Fruit fly (Drosophila melanogaster) whole organism, prepupa: ENCODE results near the gene Apc2.

Experiments used
- Blimp-1 ChIP-seq: fragments of 200-800 bp; sonication (Bioruptor generic); optimal IDR thresholded peaks from 3 replicates; lab custom pipeline; 2017; ENCODE audit warnings: missing biosample characterization, missing genetic modification characterization, mild to moderate bottlenecking, moderate library complexity, missing genetic modification reagents
- CG10631 ChIP-seq: fragments of 200-800 bp; sonication (Bioruptor generic); optimal IDR thresholded peaks from 2 replicates; lab custom pipeline; 2016; ENCODE audit warnings: missing biosample characterization, missing genetic modification characterization
- CG10669 ChIP-seq: fragments of 200-800 bp; sonication (Bioruptor generic); optimal IDR thresholded peaks from 3 replicates; lab custom pipeline; 2018; ENCODE audit warnings: missing biosample characterization, mild to moderate bottlenecking, missing genetic modification characterization, moderate library complexity
- CG11294 ChIP-seq: fragments of 200-800 bp; sonication (Bioruptor generic); IDR thresholded peaks from 2 replicates; pipeline ENCODE4 v1.3.6; 2022; ENCODE audit warnings: missing biosample characterization, missing genetic modification characterization
- CG11902 ChIP-seq: fragments of 200-800 bp; sonication (Bioruptor generic); optimal IDR thresholded peaks from 3 replicates; lab custom pipeline; 2016; ENCODE audit warnings: missing biosample characterization, missing genetic modification characterization
- CG16779 ChIP-seq: fragments of 200-800 bp; sonication (Bioruptor generic); optimal IDR thresholded peaks from 3 replicates; lab custom pipeline; 2017; ENCODE audit warnings: missing biosample characterization, mild to moderate bottlenecking, missing genetic modification characterization
- CG3032 ChIP-seq: fragments of 200-800 bp; optimal IDR thresholded peaks from 2 replicates; lab custom pipeline; 2019; ENCODE audit warnings: missing biosample characterization, mild to moderate bottlenecking, missing genetic modification characterization, moderate library complexity
- CG31627 ChIP-seq: fragments of 200-800 bp; sonication (Bioruptor generic); optimal IDR thresholded peaks from 3 replicates; lab custom pipeline; 2016; ENCODE audit warnings: missing biosample characterization, missing genetic modification characterization
- CG34406 ChIP-seq: fragments of 200-800 bp; sonication (Bioruptor generic); optimal IDR thresholded peaks from 3 replicates; lab custom pipeline; 2016; ENCODE audit warnings: missing biosample characterization, missing genetic modification characterization
- CG3919 ChIP-seq: fragments of 200-800 bp; sonication (Bioruptor generic); optimal IDR thresholded peaks from 3 replicates; lab custom pipeline; 2016; ENCODE audit warnings: missing biosample characterization, missing genetic modification characterization
- CG6163 ChIP-seq: fragments of 200-800 bp; sonication (Bioruptor generic); IDR thresholded peaks from 3 replicates; pipeline ENCODE4 v1.3.6; 2022; ENCODE audit warnings: missing biosample characterization, missing genetic modification characterization
- CG6276 ChIP-seq: fragments of 200-800 bp; sonication (Bioruptor generic); optimal IDR thresholded peaks from 2 replicates; lab custom pipeline; 2017; ENCODE audit warnings: missing biosample characterization, mild to moderate bottlenecking, missing genetic modification characterization
- CG6792 ChIP-seq: fragments of 200-800 bp; sonication (Bioruptor generic); optimal IDR thresholded peaks from 3 replicates; lab custom pipeline; 2016; ENCODE audit warnings: missing biosample characterization, missing genetic modification characterization
- CG6854 ChIP-seq: fragments of 200-800 bp; sonication (Bioruptor generic); optimal IDR thresholded peaks from 2 replicates; lab custom pipeline; 2017; ENCODE audit warnings: missing biosample characterization, mild to moderate bottlenecking, missing genetic modification characterization
- CG7368 ChIP-seq: fragments of 200-800 bp; sonication (Bioruptor generic); optimal IDR thresholded peaks from 3 replicates; lab custom pipeline; 2016; ENCODE audit warnings: missing biosample characterization, missing genetic modification characterization
- CG8119 ChIP-seq: fragments of 200-800 bp; sonication (Bioruptor generic); IDR thresholded peaks from 3 replicates; pipeline ENCODE4 v1.3.6; 2022; ENCODE audit warnings: missing biosample characterization, missing genetic modification characterization
- CG8319 ChIP-seq: fragments of 200-800 bp; sonication (Bioruptor generic); optimal IDR thresholded peaks from 3 replicates; lab custom pipeline; 2016; ENCODE audit warnings: missing biosample characterization, missing genetic modification characterization
- CG8632 ChIP-seq: fragments of 200-800 bp; sonication (Bioruptor generic); optimal IDR thresholded peaks from 3 replicates; lab custom pipeline; 2016; ENCODE audit warnings: missing biosample characterization, missing genetic modification characterization
- CG9139 ChIP-seq: fragments of 200-800 bp; sonication (Bioruptor generic); optimal IDR thresholded peaks from 3 replicates; lab custom pipeline; 2017; ENCODE audit warnings: missing biosample characterization, mild to moderate bottlenecking, missing genetic modification characterization
- Eip78C ChIP-seq: fragments of 200-800 bp; sonication (Bioruptor generic); peaks from one replicate; lab custom pipeline; 2016; ENCODE audit warnings: missing biosample characterization, missing genetic modification characterization
- Eip93F ChIP-seq: fragments of 200-800 bp; sonication (Bioruptor generic); optimal IDR thresholded peaks from 2 replicates; lab custom pipeline; 2016; ENCODE audit warnings: missing biosample characterization, mild to moderate bottlenecking, missing genetic modification characterization
- Ets21C ChIP-seq: fragments of 200-800 bp; sonication (Bioruptor generic); optimal IDR thresholded peaks from 3 replicates; lab custom pipeline; 2016; ENCODE audit warnings: missing biosample characterization, missing genetic modification characterization
- Gug ChIP-seq: fragments of 200-800 bp; sonication (Bioruptor generic); IDR thresholded peaks from 2 replicates; pipeline ENCODE4 v1.3.6; 2022; ENCODE audit warnings: missing biosample characterization, missing genetic modification characterization
- Hr38 ChIP-seq: sonication (Bioruptor generic); optimal IDR thresholded peaks from 2 replicates; lab custom pipeline; 2016; ENCODE audit warnings: missing biosample characterization, missing genetic modification characterization
- Hr39 ChIP-seq: fragments of 200-800 bp; sonication (Bioruptor generic); optimal IDR thresholded peaks from 2 replicates; lab custom pipeline; 2016; ENCODE audit warnings: missing biosample characterization, missing genetic modification characterization
- Hr4 ChIP-seq: fragments of 200-800 bp; sonication (Bioruptor generic); optimal IDR thresholded peaks from 3 replicates; lab custom pipeline; 2016; ENCODE audit warnings: missing biosample characterization, missing genetic modification characterization
- Lpt ChIP-seq: fragments of 200-800 bp; sonication (Bioruptor generic); optimal IDR thresholded peaks from 3 replicates; lab custom pipeline; 2016; ENCODE audit warnings: missing biosample characterization, missing genetic modification characterization
- Met ChIP-seq: fragments of 200-800 bp; sonication (Bioruptor generic); optimal IDR thresholded peaks from 3 replicates; lab custom pipeline; 2016; ENCODE audit warnings: missing biosample characterization, missing genetic modification characterization
- Smox ChIP-seq: fragments of 200-800 bp; sonication (Bioruptor generic); optimal IDR thresholded peaks from 3 replicates; lab custom pipeline; 2016; ENCODE audit warnings: missing biosample characterization, missing genetic modification characterization
- Sox102F ChIP-seq: fragments of 200-800 bp; sonication (Bioruptor generic); optimal IDR thresholded peaks from 2 replicates; lab custom pipeline; 2016; ENCODE audit warnings: missing biosample characterization, mild to moderate bottlenecking, missing genetic modification characterization
- Sox14 ChIP-seq: fragments of 200-800 bp; sonication (Bioruptor generic); optimal IDR thresholded peaks from 3 replicates; lab custom pipeline; 2016; ENCODE audit warnings: missing biosample characterization, missing genetic modification characterization
- Sox15 ChIP-seq: fragments of 200-800 bp; sonication (Bioruptor generic); optimal IDR thresholded peaks from 3 replicates; lab custom pipeline; 2016; ENCODE audit warnings: missing biosample characterization, missing genetic modification characterization
- achi ChIP-seq: fragments of 200-800 bp; sonication (Bioruptor generic); optimal IDR thresholded peaks from 3 replicates; lab custom pipeline; 2016; ENCODE audit warnings: missing biosample characterization, missing genetic modification characterization
- acj6 ChIP-seq: fragments of 200-800 bp; sonication (Bioruptor generic); optimal IDR thresholded peaks from 3 replicates; lab custom pipeline; 2016; ENCODE audit warnings: missing biosample characterization, missing genetic modification characterization
- cyc ChIP-seq: fragments of 200-800 bp; sonication (Bioruptor generic); optimal IDR thresholded peaks from 3 replicates; lab custom pipeline; 2016; ENCODE audit warnings: missing biosample characterization, missing genetic modification characterization
- dsx ChIP-seq: fragments of 200-800 bp; optimal IDR thresholded peaks from 3 replicates; lab custom pipeline; 2019; ENCODE audit warnings: missing biosample characterization, mild to moderate bottlenecking, missing genetic modification characterization, moderate library complexity; ENCODE audit not compliant: poor library complexity, severe bottlenecking
- eg ChIP-seq: fragments of 200-800 bp; sonication (Bioruptor generic); IDR thresholded peaks from 3 replicates; pipeline ENCODE4 v1.3.6; 2022; ENCODE audit warnings: missing biosample characterization, missing genetic modification characterization
- fd59A ChIP-seq: fragments of 200-800 bp; sonication (Bioruptor generic); optimal IDR thresholded peaks from 2 replicates; lab custom pipeline; 2017; ENCODE audit warnings: missing biosample characterization, mild to moderate bottlenecking, missing genetic modification characterization, missing genetic modification reagents
- fd85E ChIP-seq: fragments of 200-800 bp; sonication (Bioruptor generic); optimal IDR thresholded peaks from 3 replicates; lab custom pipeline; 2016; ENCODE audit warnings: missing biosample characterization, missing genetic modification characterization
- fkh ChIP-seq: fragments of 200-800 bp; sonication (Bioruptor generic); optimal IDR thresholded peaks from 3 replicates; lab custom pipeline; 2017; ENCODE audit warnings: missing biosample characterization, mild to moderate bottlenecking, missing genetic modification characterization, moderate library complexity
- lz ChIP-seq: fragments of 200-800 bp; sonication (Bioruptor generic); optimal IDR thresholded peaks from 3 replicates; lab custom pipeline; 2016; ENCODE audit warnings: missing biosample characterization, missing genetic modification characterization
- net ChIP-seq: fragments of 200-800 bp; sonication (Bioruptor generic); optimal IDR thresholded peaks from 3 replicates; lab custom pipeline; 2016; ENCODE audit warnings: missing biosample characterization, missing genetic modification characterization
- salr ChIP-seq, 2 experiments: fragments of 200-800 bp; sonication (Bioruptor generic); optimal IDR thresholded peaks; 3 replicates each; lab custom pipeline; 2016 to 2018; ENCODE audit warnings: missing biosample characterization in 2 of 2, missing genetic modification characterization in 2 of 2, mild to moderate bottlenecking in 1 of 2
- spab ChIP-seq: fragments of 200-800 bp; sonication (Bioruptor generic); optimal IDR thresholded peaks from 2 replicates; lab custom pipeline; 2017; ENCODE audit warnings: missing biosample characterization, mild to moderate bottlenecking, missing genetic modification characterization, missing genetic modification reagents
- ss ChIP-seq, 2 experiments: fragments of 200-800 bp; sonication (Bioruptor generic); optimal IDR thresholded peaks; 2 replicates in 1 of 2; 3 replicates in 1 of 2; lab custom pipeline; 2017 to 2018; ENCODE audit warnings: mild to moderate bottlenecking in 2 of 2, missing biosample characterization in 2 of 2, missing genetic modification characterization in 2 of 2, moderate library complexity in 1 of 2
- svp ChIP-seq: fragments of 200-800 bp; sonication (Bioruptor generic); peaks from one replicate; lab custom pipeline; 2016; ENCODE audit warnings: missing biosample characterization, missing genetic modification characterization
- vri ChIP-seq: fragments of 200-800 bp; sonication (Bioruptor generic); optimal IDR thresholded peaks from 3 replicates; lab custom pipeline; 2016; ENCODE audit warnings: missing biosample characterization, mild to moderate bottlenecking, missing genetic modification characterization

Gene Apc2

DNA sequence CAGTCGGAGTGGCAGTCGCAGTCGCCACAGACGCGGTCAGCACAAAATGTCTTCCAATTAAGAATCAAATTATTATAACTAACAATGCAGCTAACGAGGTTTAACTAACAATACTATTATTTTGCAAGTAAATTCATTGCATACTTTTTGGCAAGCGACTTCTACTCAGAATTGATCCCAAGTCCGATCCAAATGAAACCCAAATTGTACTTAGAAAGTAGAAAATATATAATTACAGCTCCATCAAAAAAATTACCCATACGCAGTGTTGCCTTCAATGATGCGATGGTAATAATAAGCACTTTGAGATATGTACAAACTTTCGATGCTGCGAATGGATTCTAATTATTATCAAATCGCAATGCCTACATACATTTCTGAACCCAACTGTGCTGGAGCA is 20.0 kb upstream of the Apc2 start (continued):
- TF ChIP-seq CG7368 (GFP tag; lab: Kevin White, UChicago) (peak; percentile 44), net (GFP tag; lab: Kevin White, UChicago) (peak; percentile 23), lz (GFP tag; lab: Kevin White, UChicago) (peak; percentile 51), CG3919 (peak; percentile 60), CG10631 (GFP tag; lab: Kevin White, UChicago) (peak; percentile 61), svp (GFP tag; lab: Kevin White, UChicago) (peak; percentile 79), CG10669 (GFP tag; lab: Kevin White, UChicago) (peak; percentile 46), spab (peak; percentile 67), CG11902 (GFP tag; lab: Kevin White, UChicago) (no peak), acj6 (GFP tag; lab: Kevin White, UChicago) (peak; percentile 58), Sox102F (no peak), Ets21C (no peak), CG6792 (GFP tag; lab: Kevin White, UChicago) (peak; percentile 54), cyc (GFP tag; lab: Kevin White, UChicago) (peak; percentile 20), salr (GFP tag; optimal IDR thresholded peaks at IDR 0.05; lab: Kevin White, UChicago) (peak in 1 of 2 experiments; percentile 75), CG16779 (no peak), CG6163 (GFP tag; lab: Robert Waterston, UW) (0 out of 3 replicates have a peak, but pooled peaks have one; percentile 22), Hr4 (GFP tag; lab: Kevin White, UChicago) (peak; percentile 71), CG8319 (GFP tag; lab: Kevin White, UChicago) (no peak), CG8632 (GFP tag; lab: Kevin White, UChicago) (peak; percentile 45), Lpt (GFP tag; lab: Kevin White, UChicago) (no peak), Gug (GFP tag; lab: Robert Waterston, UW) (no peak), Hr39 (GFP tag; lab: Kevin White, UChicago) (peak; percentile 41), CG6854 (GFP tag; lab: Kevin White, UChicago) (no peak), achi (GFP tag; lab: Kevin White, UChicago) (peak; percentile 50), Sox14 (GFP tag; lab: Kevin White, UChicago) (peak; percentile 68), CG11294 (no peak)

DNA sequence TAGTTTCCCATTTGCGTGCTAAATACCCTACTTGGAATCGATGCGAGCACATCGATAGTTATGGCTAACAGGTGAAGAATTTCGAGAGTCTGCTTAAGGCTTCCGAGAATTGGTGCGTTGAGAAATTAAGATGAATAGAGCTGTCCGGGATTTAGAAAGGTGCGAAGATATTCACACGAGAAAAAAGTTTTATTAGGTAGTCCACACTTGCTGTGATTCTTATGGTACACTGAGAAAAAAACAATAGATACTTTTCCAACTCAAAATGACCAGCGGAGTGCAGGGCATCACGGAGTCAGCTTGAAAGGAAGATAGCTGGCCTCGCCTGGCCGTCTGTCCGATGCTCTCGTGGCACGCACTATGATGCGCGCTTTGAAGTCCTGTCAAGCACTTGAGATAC is 19.2 kb upstream of the Apc2 start:
- TF ChIP-seq CG34406 (GFP tag; lab: Kevin White, UChicago) (peak; percentile 3), Blimp-1 (GFP tag; lab: Kevin White, UChicago) (no peak), CG3032 (tag; lab: Kevin White, UChicago) (peak; percentile 76), fkh (GFP tag; lab: Kevin White, UChicago) (no peak), fd59A (GFP tag; lab: Kevin White, UChicago) (peak; percentile 80), CG8319 (GFP tag; lab: Kevin White, UChicago) (no peak), net (GFP tag; lab: Kevin White, UChicago) (peak; percentile 60), Met (GFP tag; lab: Kevin White, UChicago) (peak; percentile 57), Eip78C (GFP tag; lab: Kevin White, UChicago) (peak; percentile 93), CG8632 (GFP tag; lab: Kevin White, UChicago) (peak; percentile 42), CG11294 (no peak), fd85E (GFP tag; lab: Kevin White, UChicago) (no peak), CG6792 (GFP tag; lab: Kevin White, UChicago) (peak; percentile 31), dsx (GFP tag; lab: Kevin White, UChicago) (peak; percentile 60), svp (GFP tag; lab: Kevin White, UChicago) (peak; percentile 80), CG10669 (GFP tag; lab: Kevin White, UChicago) (peak; percentile 76), achi (GFP tag; lab: Kevin White, UChicago) (peak; percentile 68), Smox (peak; percentile 0), CG6276 (peak; percentile 78), CG6854 (GFP tag; lab: Kevin White, UChicago) (no peak), eg (peak; percentile 69), Sox15 (GFP tag; lab: Kevin White, UChicago) (no peak), ss (GFP tag; optimal IDR thresholded peaks at IDR 0.05; lab: Kevin White, UChicago) (peak; percentile 72 to 95), Hr4 (GFP tag; lab: Kevin White, UChicago) (peak; percentile 82), CG6163 (GFP tag; lab: Robert Waterston, UW) (peak; percentile 56; the same call in 2 of the 3 replicates), cyc (GFP tag; lab: Kevin White, UChicago) (peak; percentile 48), CG10631 (GFP tag; lab: Kevin White, UChicago) (peak; percentile 79), salr (GFP tag; optimal IDR thresholded peaks at IDR 0.05; lab: Kevin White, UChicago) (peak; percentile 36 to 79), CG31627 (GFP tag; lab: Kevin White, UChicago) (peak; percentile 44), Eip93F (GFP tag; lab: Kevin White, UChicago) (no peak), acj6 (GFP tag; lab: Kevin White, UChicago) (peak; percentile 67), Hr39 (GFP tag; lab: Kevin White, UChicago) (peak; percentile 58), vri (peak; percentile 50), spab (peak; percentile 70), CG7368 (GFP tag; lab: Kevin White, UChicago) (peak; percentile 31), Lpt (GFP tag; lab: Kevin White, UChicago) (peak; percentile 34), CG8119 (GFP tag; lab: Robert Waterston, UW) (peak; percentile 81), Hr38 (GFP tag; lab: Kevin White, UChicago) (no peak), CG9139 (peak; percentile 7)
